Fruit fly (Drosophila melanogaster) whole organism: Measurements from ENCODE around the gene B-H2.

ENCODE experiments used
- CG8478 ChIP-seq: fragments of >200 bp; optimal IDR thresholded peaks from 2 replicates; lab custom pipeline; 2018; ENCODE audit warnings: inconsistent platforms
- Dll ChIP-seq: fragments of >200 bp; optimal IDR thresholded peaks from 2 replicates; lab custom pipeline; 2017
- EcR ChIP-seq, 2 experiments: fragments of >200 bp; optimal IDR thresholded peaks; 2 replicates each; lab custom pipeline; 2017; ENCODE audit warnings: missing biosample characterization in 2 of 2, missing genetic modification characterization in 2 of 2, missing genetic modification reagents in 2 of 2
- pan ChIP-seq: fragments of >200 bp; optimal IDR thresholded peaks from 2 replicates; lab custom pipeline; 2017
- psq ChIP-seq: fragments of >200 bp; optimal IDR thresholded peaks from 2 replicates; lab custom pipeline; 2017
- usp ChIP-seq: fragments of >200 bp; optimal IDR thresholded peaks from 2 replicates; lab custom pipeline; 2017; ENCODE audit warnings: missing biosample characterization, missing genetic modification characterization, mixed read lengths

The B-H2 gene

DNA sequence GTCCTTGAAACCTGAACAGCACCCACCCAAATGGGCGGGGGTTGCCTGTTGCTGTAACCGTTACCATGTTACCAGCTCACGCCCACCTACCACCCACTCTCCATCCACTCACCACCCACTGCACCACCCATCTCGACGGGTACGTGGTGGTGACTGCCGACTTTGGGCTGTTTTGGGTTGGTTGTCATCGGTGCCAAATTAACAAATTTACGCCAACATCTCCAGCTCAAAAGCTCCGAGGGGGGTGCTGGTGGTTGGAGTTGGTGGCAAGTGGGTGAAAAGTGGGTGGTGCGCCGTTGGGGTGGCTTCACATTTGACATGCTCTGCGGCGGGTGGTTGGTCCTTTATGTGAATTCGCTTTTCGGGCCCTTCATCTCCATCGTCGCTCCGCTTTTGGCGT is 25.3 kb downstream of the B-H2 start:
- no peak for TF ChIP-seq usp (GFP tag; lab: Kevin White, UChicago)
- TF ChIP-seq psq (lab: Kevin White, UChicago): no peak

DNA sequence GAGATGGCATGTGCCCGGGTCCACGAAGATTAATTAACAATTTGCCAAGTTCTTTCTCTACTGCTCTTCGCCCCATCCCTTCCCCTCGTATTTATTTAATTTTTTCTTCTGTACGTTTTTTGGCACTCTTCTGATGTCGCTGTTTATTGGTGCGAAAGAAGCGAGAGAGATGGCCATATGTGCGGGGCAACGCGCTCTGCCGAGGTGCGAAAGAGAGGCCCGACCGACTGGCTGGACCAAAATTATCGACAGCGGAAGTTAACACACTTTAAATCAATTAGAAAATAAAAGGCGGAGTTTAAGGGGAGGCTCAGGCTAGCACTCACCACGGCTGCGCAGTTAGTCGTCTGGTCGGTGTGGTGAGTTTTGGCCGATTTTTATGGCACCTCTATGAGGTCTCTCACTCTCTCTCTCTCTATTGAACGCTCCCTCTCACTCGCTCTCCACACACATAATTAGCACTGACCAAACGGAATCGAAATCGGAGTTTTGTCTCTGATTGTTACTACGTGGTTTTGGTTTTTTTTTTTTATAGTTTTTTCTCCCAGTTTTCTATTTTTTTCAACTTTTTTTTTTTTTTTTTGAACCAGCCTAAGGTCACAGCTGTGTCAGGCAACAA is 31.5 kb downstream of the B-H2 start:
- TF ChIP-seq Dll (lab: Kevin White, UChicago) (no peak), EcR (GFP tag; optimal IDR thresholded peaks at IDR 0.05; lab: Kevin White, UChicago) (no peak), pan (lab: Kevin White, UChicago) (no peak), CG8478 (lab: Kevin White, UChicago) (no peak), psq (lab: Kevin White, UChicago) (no peak), usp (GFP tag; lab: Kevin White, UChicago) (no peak)

DNA sequence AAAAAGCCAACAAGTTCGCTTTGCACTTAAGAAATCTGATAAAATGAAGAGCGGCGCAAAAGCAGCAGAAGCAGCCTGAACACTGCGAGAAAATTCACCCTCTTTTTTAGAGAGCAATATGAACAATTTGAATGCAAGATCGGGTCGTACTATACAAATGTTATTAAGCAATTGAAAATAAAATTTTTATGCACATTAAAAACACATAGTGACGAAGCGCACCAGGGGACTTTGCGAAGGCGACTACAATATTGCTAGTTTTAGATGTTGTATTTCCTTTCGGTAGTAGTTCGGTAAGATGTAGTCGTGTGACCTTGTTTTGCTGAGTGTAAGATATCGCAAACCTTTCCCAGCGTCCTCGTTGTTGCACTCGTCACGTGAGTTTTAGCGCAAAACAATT is 37.2 kb downstream of the B-H2 start:
- no peak for TF ChIP-seq psq (lab: Kevin White, UChicago)
- no peak for TF ChIP-seq usp (GFP tag; lab: Kevin White, UChicago)
- no peak for TF ChIP-seq CG8478 (lab: Kevin White, UChicago)
- no peak for TF ChIP-seq EcR (GFP tag; optimal IDR thresholded peaks at IDR 0.05; lab: Kevin White, UChicago)
- no peak for TF ChIP-seq pan (lab: Kevin White, UChicago)
- TF ChIP-seq Dll (lab: Kevin White, UChicago): no peak

DNA sequence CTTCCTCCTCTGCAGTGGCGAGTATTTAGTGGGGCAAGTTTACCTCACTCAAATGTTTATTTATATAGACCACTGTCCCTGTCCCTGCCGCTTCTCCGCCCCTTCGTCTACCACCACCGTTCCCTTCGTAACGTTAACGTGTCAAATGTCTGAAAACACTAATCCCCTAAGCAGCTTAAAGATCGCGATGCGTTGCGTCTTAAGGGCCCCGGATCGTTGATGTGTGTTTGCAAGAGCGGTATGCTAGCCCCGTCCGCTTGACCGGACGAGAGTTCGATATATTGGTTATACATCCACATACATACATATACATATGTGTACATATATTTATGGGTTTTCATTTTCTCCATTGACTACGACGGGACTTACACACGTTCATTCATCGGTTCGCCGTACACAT is 38.6 kb downstream of the B-H2 start:
- TF ChIP-seq psq (lab: Kevin White, UChicago) (no peak), Dll (lab: Kevin White, UChicago) (no peak), usp (GFP tag; lab: Kevin White, UChicago) (no peak), CG8478 (lab: Kevin White, UChicago) (no peak), pan (lab: Kevin White, UChicago) (no peak), EcR (GFP tag; optimal IDR thresholded peaks at IDR 0.05; lab: Kevin White, UChicago) (no peak)

DNA sequence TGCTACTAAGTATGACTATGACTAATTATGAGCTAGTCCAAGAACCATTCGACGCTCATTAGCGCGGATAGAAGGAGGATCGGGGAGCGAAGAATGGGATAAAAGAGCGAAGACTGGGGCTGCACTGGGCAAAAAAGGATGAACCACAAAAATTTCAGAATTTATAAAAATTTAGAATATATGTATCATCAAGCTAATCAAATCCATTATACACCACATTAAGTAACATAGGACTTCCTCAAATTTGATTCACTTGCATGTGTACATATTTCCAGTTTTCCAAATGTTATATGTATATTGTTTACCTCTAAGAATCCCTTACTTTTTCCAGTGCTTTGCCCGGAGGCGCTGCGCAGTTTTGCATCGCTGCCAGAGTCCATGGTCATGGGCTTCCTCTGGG is 41.4 kb downstream of the B-H2 start:
- TF ChIP-seq pan (lab: Kevin White, UChicago) (no peak), EcR (GFP tag; optimal IDR thresholded peaks at IDR 0.05; lab: Kevin White, UChicago) (no peak), Dll (lab: Kevin White, UChicago) (no peak), usp (GFP tag; lab: Kevin White, UChicago) (no peak), psq (lab: Kevin White, UChicago) (no peak), CG8478 (lab: Kevin White, UChicago) (no peak)

DNA sequence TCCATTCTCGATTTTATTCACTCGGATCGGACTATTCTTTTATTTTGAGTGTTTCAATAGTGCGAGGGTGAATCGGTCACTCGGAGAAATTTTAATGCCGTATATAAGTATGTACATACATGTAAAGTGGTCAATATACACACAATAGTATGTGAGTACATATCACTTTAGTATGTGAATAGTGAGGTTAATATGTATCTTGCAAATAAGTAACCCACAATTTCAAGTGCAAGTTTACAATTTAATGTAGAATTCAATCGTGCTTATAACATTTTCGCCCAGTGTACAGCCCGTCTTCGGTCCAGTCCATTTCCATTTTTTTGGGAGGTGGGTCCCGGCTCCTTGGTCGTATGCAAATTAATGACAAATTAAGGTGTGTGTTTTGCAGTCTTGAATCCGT is 43.1 kb downstream of the B-H2 start:
- no peak for TF ChIP-seq Dll (lab: Kevin White, UChicago)
- TF ChIP-seq pan (lab: Kevin White, UChicago): no peak
- no peak for TF ChIP-seq EcR (GFP tag; optimal IDR thresholded peaks at IDR 0.05; lab: Kevin White, UChicago)
- no peak for TF ChIP-seq usp (GFP tag; lab: Kevin White, UChicago)
- TF ChIP-seq psq (lab: Kevin White, UChicago): no peak
- TF ChIP-seq CG8478 (lab: Kevin White, UChicago): no peak

DNA sequence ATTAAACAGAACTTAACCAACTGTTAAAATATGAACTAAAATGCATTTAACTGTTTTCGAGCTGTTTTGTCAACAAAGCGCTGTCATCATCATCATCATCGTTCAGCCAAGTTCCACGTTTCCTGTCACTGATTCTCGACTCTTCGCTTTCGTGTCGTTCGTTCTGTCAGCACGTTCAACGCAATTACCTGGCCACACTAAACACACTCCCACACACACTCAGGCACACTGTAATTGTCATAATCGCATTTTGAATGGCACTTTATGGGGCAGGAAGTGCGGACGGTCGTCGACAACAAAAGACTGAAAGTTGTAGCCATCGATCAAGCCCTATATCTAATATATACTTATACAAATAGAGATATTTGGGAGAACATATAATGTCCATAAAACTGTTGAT is 46.7 kb downstream of the B-H2 start:
- no peak for TF ChIP-seq EcR (GFP tag; optimal IDR thresholded peaks at IDR 0.05; lab: Kevin White, UChicago)
- TF ChIP-seq Dll (lab: Kevin White, UChicago): no peak
- TF ChIP-seq CG8478 (lab: Kevin White, UChicago): no peak
- TF ChIP-seq psq (lab: Kevin White, UChicago): no peak
- no peak for TF ChIP-seq pan (lab: Kevin White, UChicago)
- no peak for TF ChIP-seq usp (GFP tag; lab: Kevin White, UChicago)

DNA sequence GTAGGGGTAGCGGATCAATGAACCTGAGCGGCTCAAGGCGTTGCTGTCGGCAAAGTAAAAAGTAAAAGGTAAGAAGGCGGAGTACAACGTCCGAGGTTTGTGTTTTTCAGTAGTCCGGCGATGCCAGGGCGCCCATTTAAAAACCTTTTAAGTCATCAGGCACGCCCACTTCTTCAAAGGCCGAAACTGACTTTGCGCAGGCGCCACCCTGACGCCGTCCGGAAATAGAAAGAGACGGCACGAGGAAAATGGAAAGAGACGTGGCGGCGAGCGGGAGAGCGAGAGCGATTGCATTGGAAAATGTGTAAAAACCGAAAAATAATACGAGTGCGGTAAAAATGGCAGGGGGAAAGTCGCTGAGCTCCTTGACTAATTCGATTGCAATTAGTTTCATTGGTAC is 54.2 kb downstream of the B-H2 start:
- TF ChIP-seq psq (lab: Kevin White, UChicago): no peak
